Fruit fly (Drosophila melanogaster) whole organism, adult: ENCODE data around the gene eIF4G2.

Source experiments
- CG11617 ChIP-seq: fragments of 200-800 bp; sonication (Bioruptor generic); optimal IDR thresholded peaks from 2 replicates; lab custom pipeline; 2017; ENCODE audit warnings: mild to moderate bottlenecking, missing biosample characterization, missing genetic modification reagents, missing genetic modification characterization
- CG33017 ChIP-seq: fragments of 200-800 bp; sonication (Bioruptor generic); optimal IDR thresholded peaks from 2 replicates; lab custom pipeline; 2018; ENCODE audit warnings: missing biosample characterization, mild to moderate bottlenecking, missing genetic modification characterization, moderate library complexity
- Crg-1 ChIP-seq: fragments of 200-800 bp; sonication (Bioruptor generic); optimal IDR thresholded peaks from 2 replicates; lab custom pipeline; 2016; ENCODE audit warnings: missing biosample characterization, missing genetic modification characterization
- Mnt ChIP-seq: fragments of 200-800 bp; sonication (Bioruptor generic); optimal IDR thresholded peaks from 2 replicates; lab custom pipeline; 2016; ENCODE audit warnings: missing biosample characterization, mild to moderate bottlenecking, missing genetic modification characterization
- kay ChIP-seq: fragments of 200-800 bp; sonication (Bioruptor generic); peaks from one replicate; lab custom pipeline; 2016; ENCODE audit warnings: missing biosample characterization, missing genetic modification characterization, borderline replicate concordance

dm6 chr3R:23786768-23787631, 32.0 kb downstream of the eIF4G2 start:
- TF ChIP-seq Crg-1 (no peak), Mnt (GFP tag; lab: Kevin White, UChicago) (no peak), CG11617 (no peak), kay (peak; percentile 22), CG33017 (tag; lab: Kevin White, UChicago) (no peak)
